Worm (Caenorhabditis elegans) whole organism, L1 larva: Measurements from ENCODE around the gene F17C8.7.
A peak's percentile ranks its signal among the peaks of the same experiment; 100 is the strongest.

Source experiments
- C16A3.4 ChIP-seq: fragments of 150-350 bp; optimal IDR thresholded peaks from 2 replicates; lab custom pipeline; 2014; ENCODE audit warnings: missing biosample characterization, missing genetic modification characterization
- C34B4.2 ChIP-seq: sonication (generic microtip); optimal IDR thresholded peaks from 2 replicates; lab custom pipeline; 2017; ENCODE audit warnings: mild to moderate bottlenecking, missing genetic modification characterization, missing compliant biosample characterization
- F16B12.6 ChIP-seq: fragments of 150-350 bp; optimal IDR thresholded peaks from 2 replicates; lab custom pipeline; 2014; ENCODE audit warnings: missing biosample characterization, missing genetic modification characterization
- Y116A8C.19 ChIP-seq: sonication (generic microtip); optimal IDR thresholded peaks from 2 replicates; lab custom pipeline; 2016; ENCODE audit warnings: missing compliant biosample characterization, missing genetic modification characterization, borderline replicate concordance
- aha-1 ChIP-seq: fragments of 150-350 bp; optimal IDR thresholded peaks from 2 replicates; lab custom pipeline; 2014; ENCODE audit warnings: missing biosample characterization, missing genetic modification characterization
- alr-1 ChIP-seq: fragments of 200-800 bp; sonication (Bioruptor generic); optimal IDR thresholded peaks from 2 replicates; lab custom pipeline; 2018; ENCODE audit warnings: borderline replicate concordance, mild to moderate bottlenecking, missing genetic modification characterization, missing compliant biosample characterization
- blmp-1 ChIP-seq: fragments of 150-350 bp; optimal IDR thresholded peaks from 2 replicates; lab custom pipeline; 2014; ENCODE audit warnings: missing biosample characterization, missing genetic modification characterization
- ceh-63 ChIP-seq: fragments of 200-800 bp; sonication (Bioruptor generic); optimal IDR thresholded peaks from 2 replicates; lab custom pipeline; 2018; ENCODE audit warnings: mild to moderate bottlenecking, missing genetic modification characterization, missing compliant biosample characterization
- ceh-8 ChIP-seq: fragments of 200-800 bp; sonication (Bioruptor generic); optimal IDR thresholded peaks from 2 replicates; lab custom pipeline; 2018; ENCODE audit warnings: mild to moderate bottlenecking, missing genetic modification characterization, moderate library complexity, missing compliant biosample characterization
- ceh-82 ChIP-seq, 3 experiments: fragments of 150-350 bp in 1 of 3; sonication (generic microtip) in 2 of 3; optimal IDR thresholded peaks; 2 replicates each; lab custom pipeline; 2014 to 2017; ENCODE audit warnings: missing biosample characterization in 3 of 3, missing genetic modification characterization in 3 of 3
- ces-1 ChIP-seq: fragments of 150-350 bp; optimal IDR thresholded peaks from 2 replicates; lab custom pipeline; 2014; ENCODE audit warnings: missing biosample characterization, missing genetic modification reagents, missing genetic modification characterization
- dpl-1 ChIP-seq, 3 experiments: fragments of 150-350 bp in 2 of 3; sonication (generic microtip) in 1 of 3; optimal IDR thresholded peaks; 2 replicates each; lab custom pipeline; 2014 to 2017; ENCODE audit warnings: missing biosample characterization in 3 of 3, missing genetic modification characterization in 3 of 3, missing genetic modification reagents in 3 of 3
- dsc-1 ChIP-seq: sonication (generic microtip); optimal IDR thresholded peaks from 2 replicates; lab custom pipeline; 2016; ENCODE audit warnings: mild to moderate bottlenecking, missing genetic modification characterization, missing compliant biosample characterization
- efl-1 ChIP-seq, 4 experiments: fragments of 150-350 bp; optimal IDR thresholded peaks in 3 of 4; peaks in 1 of 4; 1 replicate in 1 of 4; 2 replicates in 3 of 4; lab custom pipeline; 2014; ENCODE audit warnings: missing biosample characterization in 2 of 4, missing genetic modification characterization in 2 of 4, missing genetic modification reagents in 2 of 4
- egl-13 ChIP-seq: sonication (generic microtip); optimal IDR thresholded peaks from 2 replicates; lab custom pipeline; 2016; ENCODE audit warnings: missing genotype, missing genetic modification reagents, missing genetic modification characterization, missing compliant biosample characterization
- egl-27 ChIP-seq, 2 experiments: fragments of 150-350 bp in 1 of 2; sonication (generic microtip); optimal IDR thresholded peaks; 3 replicates each; lab custom pipeline; 2017 to 2018; ENCODE audit warnings: missing biosample characterization in 2 of 2, missing genetic modification characterization in 2 of 2, missing genetic modification reagents in 2 of 2
- ets-5 ChIP-seq: fragments of 200-800 bp; sonication (Bioruptor generic); IDR thresholded peaks from 2 replicates; pipeline ENCODE4 v1.3.6; 2022; ENCODE audit warnings: missing genetic modification characterization, missing compliant biosample characterization
- fkh-10 ChIP-seq: sonication (generic microtip); optimal IDR thresholded peaks from 2 replicates; lab custom pipeline; 2017; ENCODE audit warnings: missing biosample characterization, missing genetic modification reagents, missing genetic modification characterization
- fkh-8 ChIP-seq: sonication (generic microtip); optimal IDR thresholded peaks from 2 replicates; lab custom pipeline; 2016; ENCODE audit warnings: mild to moderate bottlenecking, missing genetic modification characterization, missing compliant biosample characterization
- fos-1 ChIP-seq: fragments of 150-350 bp; optimal IDR thresholded peaks from 2 replicates; lab custom pipeline; 2014; ENCODE audit warnings: missing biosample characterization, missing genetic modification characterization
- grh-1 ChIP-seq: fragments of 200-800 bp; sonication (Bioruptor generic); IDR thresholded peaks from 2 replicates; pipeline ENCODE4 v1.3.6; 2022; ENCODE audit warnings: missing genetic modification reagents, missing genetic modification characterization, missing compliant biosample characterization
- hlh-4 ChIP-seq: sonication (generic microtip); optimal IDR thresholded peaks from 2 replicates; lab custom pipeline; 2016; ENCODE audit warnings: mild to moderate bottlenecking, missing genetic modification characterization, missing compliant biosample characterization
- irx-1 ChIP-seq: sonication (generic microtip); optimal IDR thresholded peaks from 2 replicates; lab custom pipeline; 2016; ENCODE audit warnings: missing genetic modification characterization, missing compliant biosample characterization
- jun-1 ChIP-seq: fragments of 150-350 bp; optimal IDR thresholded peaks from 2 replicates; lab custom pipeline; 2014; ENCODE audit warnings: missing biosample characterization, missing genetic modification reagents, missing genetic modification characterization
- lin-13 ChIP-seq: fragments of 150-350 bp; optimal IDR thresholded peaks from 2 replicates; lab custom pipeline; 2014; ENCODE audit warnings: missing biosample characterization, missing genetic modification reagents, missing genetic modification characterization
- lin-14 ChIP-seq: fragments of 200-800 bp; sonication (Bioruptor generic); optimal IDR thresholded peaks from 2 replicates; lab custom pipeline; 2018; ENCODE audit warnings: mild to moderate bottlenecking, missing genetic modification characterization, moderate library complexity, missing compliant biosample characterization
- lin-15B ChIP-seq: fragments of 150-350 bp; sonication (generic microtip); optimal IDR thresholded peaks from 3 replicates; lab custom pipeline; 2014; ENCODE audit warnings: missing biosample characterization, missing genetic modification characterization
- lin-35 ChIP-seq, 2 experiments: fragments of 150-350 bp; optimal IDR thresholded peaks; 2 replicates each; lab custom pipeline; 2014; ENCODE audit warnings: missing biosample characterization in 2 of 2, missing genetic modification characterization in 2 of 2, missing genetic modification reagents in 2 of 2
- lir-3 ChIP-seq: sonication (generic microtip); optimal IDR thresholded peaks from 2 replicates; lab custom pipeline; 2016; ENCODE audit warnings: mild to moderate bottlenecking, missing genetic modification characterization, moderate library complexity, missing compliant biosample characterization; ENCODE audit not compliant: poor library complexity
- mab-9 ChIP-seq: fragments of 200-800 bp; sonication (Bioruptor generic); IDR thresholded peaks from 2 replicates; pipeline ENCODE4 v1.3.6; 2022; ENCODE audit warnings: missing genetic modification reagents, missing genetic modification characterization, missing compliant biosample characterization
- nhr-11 ChIP-seq: fragments of 150-350 bp; optimal IDR thresholded peaks from 2 replicates; lab custom pipeline; 2014; ENCODE audit warnings: missing biosample characterization, missing genetic modification characterization
- nhr-19 ChIP-seq: fragments of 200-800 bp; sonication (Bioruptor generic); conservative IDR thresholded peaks from 2 replicates; pipeline ENCODE4 v1.3.6; 2022; ENCODE audit warnings: missing genetic modification characterization, missing compliant biosample characterization
- nhr-28 ChIP-seq: fragments of 150-350 bp; optimal IDR thresholded peaks from 2 replicates; lab custom pipeline; 2014; ENCODE audit warnings: missing biosample characterization, missing genetic modification characterization
- nhr-71 ChIP-seq: sonication (generic microtip); optimal IDR thresholded peaks from 2 replicates; lab custom pipeline; 2016; ENCODE audit warnings: mild to moderate bottlenecking, missing genetic modification characterization, moderate library complexity, missing compliant biosample characterization
- nhr-76 ChIP-seq: sonication (generic microtip); optimal IDR thresholded peaks from 2 replicates; lab custom pipeline; 2017; ENCODE audit warnings: missing biosample characterization, missing genetic modification characterization
- nhr-77 ChIP-seq: fragments of 150-350 bp; optimal IDR thresholded peaks from 2 replicates; lab custom pipeline; 2014; ENCODE audit warnings: missing biosample characterization, missing genetic modification characterization
- pag-3 ChIP-seq: sonication (generic microtip); optimal IDR thresholded peaks from 2 replicates; lab custom pipeline; 2017; ENCODE audit warnings: missing genetic modification characterization, mild to moderate bottlenecking, missing compliant biosample characterization, antibody characterized with exemption, borderline replicate concordance; ENCODE audit not compliant: insufficient read depth
- pax-3 ChIP-seq: fragments of 200-800 bp; sonication (Bioruptor generic); optimal IDR thresholded peaks from 2 replicates; lab custom pipeline; 2018; ENCODE audit warnings: mild to moderate bottlenecking, missing genetic modification characterization, moderate library complexity, missing compliant biosample characterization
- pqm-1 ChIP-seq: sonication (generic microtip); optimal IDR thresholded peaks from 3 replicates; lab custom pipeline; 2017; ENCODE audit warnings: missing biosample characterization, missing genetic modification characterization
- rnt-1 ChIP-seq: sonication (generic microtip); optimal IDR thresholded peaks from 2 replicates; lab custom pipeline; 2016; ENCODE audit warnings: mild to moderate bottlenecking, missing genetic modification characterization, moderate library complexity, missing compliant biosample characterization
- skn-1 ChIP-seq: fragments of 150-350 bp; optimal IDR thresholded peaks from 2 replicates; lab custom pipeline; 2014; ENCODE audit warnings: missing biosample characterization, missing genetic modification characterization
- snpc-4 ChIP-seq: fragments of 150-350 bp; optimal IDR thresholded peaks from 2 replicates; lab custom pipeline; 2014; ENCODE audit warnings: missing biosample characterization, missing genetic modification characterization
- snu-23 ChIP-seq: sonication (generic microtip); optimal IDR thresholded peaks from 2 replicates; lab custom pipeline; 2016; ENCODE audit warnings: missing genetic modification characterization, missing compliant biosample characterization
- sptf-1 ChIP-seq: fragments of 150-350 bp; optimal IDR thresholded peaks from 2 replicates; lab custom pipeline; 2014; ENCODE audit warnings: missing biosample characterization, missing genetic modification characterization
- swsn-7 ChIP-seq: sonication (generic microtip); optimal IDR thresholded peaks from 2 replicates; lab custom pipeline; 2016; ENCODE audit warnings: missing genetic modification characterization, missing compliant biosample characterization
- tbx-2 ChIP-seq: sonication (generic microtip); optimal IDR thresholded peaks from 2 replicates; lab custom pipeline; 2016; ENCODE audit warnings: missing genetic modification characterization, missing compliant biosample characterization
- tlp-1 ChIP-seq: fragments of 150-350 bp; optimal IDR thresholded peaks from 2 replicates; lab custom pipeline; 2014; ENCODE audit warnings: missing biosample characterization, missing genetic modification characterization
- unc-62 ChIP-seq: fragments of 150-350 bp; optimal IDR thresholded peaks from 2 replicates; lab custom pipeline; 2014; ENCODE audit warnings: missing biosample characterization, missing genetic modification reagents, missing genetic modification characterization
- unc-98 ChIP-seq: fragments of 200-800 bp; sonication (Bioruptor generic); IDR thresholded peaks from 2 replicates; pipeline ENCODE4 v1.3.6; 2022; ENCODE audit warnings: missing genetic modification characterization, missing compliant biosample characterization
- vab-15 ChIP-seq: sonication (generic microtip); optimal IDR thresholded peaks from 2 replicates; lab custom pipeline; 2017; ENCODE audit warnings: missing genotype, mild to moderate bottlenecking, missing genetic modification characterization, missing compliant biosample characterization
- zag-1 ChIP-seq: fragments of 150-350 bp; optimal IDR thresholded peaks from 2 replicates; lab custom pipeline; 2014; ENCODE audit warnings: missing biosample characterization, missing genetic modification characterization
- ztf-4 ChIP-seq: fragments of 150-350 bp; optimal IDR thresholded peaks from 2 replicates; lab custom pipeline; 2014; ENCODE audit warnings: missing biosample characterization, missing genetic modification characterization

The F17C8.7 gene

DNA sequence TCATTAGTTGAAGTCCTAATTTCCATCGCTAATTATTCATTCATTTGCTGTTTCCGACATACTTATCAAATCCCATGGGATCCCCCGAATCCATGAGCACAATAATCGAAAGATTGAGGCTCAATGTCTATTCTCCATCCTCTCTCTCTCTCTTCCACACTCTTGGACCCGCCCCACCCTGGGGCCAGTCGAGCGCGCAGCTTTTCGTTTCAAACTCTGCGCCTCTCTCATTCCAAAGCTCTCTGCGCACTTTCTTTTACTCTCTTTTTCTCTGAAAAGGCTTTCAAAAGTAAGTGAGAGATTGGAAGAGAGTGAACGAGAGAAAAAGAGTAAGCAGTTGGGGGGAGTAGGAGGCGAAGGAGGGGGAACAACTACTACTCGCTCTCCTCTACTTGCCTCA, 13.8 kb upstream of the F17C8.7 start, which contains the start of gene acy-1 (continued):
- TF ChIP-seq nhr-28 (tag; lab: Kevin White, UChicago) (no peak), dsc-1 (peak; percentile 71), tlp-1 (tag; lab: Kevin White, UChicago) (no peak), fkh-8 (tag; lab: Kevin White, UChicago) (peak; percentile 83), ceh-82 (tag; optimal IDR thresholded peaks at IDR 0.05; lab: Kevin White, UChicago) (peak; percentile 60 to 86 (median 68)), pax-3 (tag; lab: Kevin White, UChicago) (peak; percentile 49), swsn-7 (tag; lab: Kevin White, UChicago) (peak; percentile 84), efl-1 (optimal IDR thresholded peaks at IDR 0.05; lab: Kevin White, UChicago) (peak; percentile 85 to 88), efl-1 (GFP tag; optimal IDR thresholded peaks at IDR 0.05 in 1 of 2; lab: Kevin White, UChicago) (peak; percentile 76 to 95), irx-1 (tag; lab: Kevin White, UChicago) (peak; percentile 26), lin-15B (peak; percentile 48), lin-13 (peak; percentile 67), rnt-1 (tag; lab: Kevin White, UChicago) (peak; percentile 87), lin-35 (GFP tag; optimal IDR thresholded peaks at IDR 0.05; lab: Kevin White, UChicago) (peak; percentile 50 to 76), ceh-63 (no peak), zag-1 (tag; lab: Kevin White, UChicago) (peak; percentile 68), lir-3 (peak; percentile 51), egl-27 (tag; optimal IDR thresholded peaks at IDR 0.05; lab: Kevin White, UChicago) (peak in 1 of 2 experiments; percentile 40), tbx-2 (tag; lab: Kevin White, UChicago) (peak; percentile 73), unc-62 (GFP tag; lab: Kevin White, UChicago) (no peak), fos-1 (peak; percentile 62), ceh-8 (peak; percentile 62), grh-1 (GFP tag; lab: Robert Waterston, UW) (no peak), F16B12.6 (peak; percentile 25), nhr-19 (GFP tag; lab: Robert Waterston, UW) (peak; percentile 73), nhr-71 (peak; percentile 91), dpl-1 (GFP tag; optimal IDR thresholded peaks at IDR 0.05; lab: Kevin White, UChicago) (peak; percentile 58 to 75 (median 67)), ztf-4 (tag; lab: Kevin White, UChicago) (no peak), nhr-77 (peak; percentile 69), ces-1 (GFP tag; lab: Kevin White, UChicago) (no peak), C34B4.2 (tag; lab: Kevin White, UChicago) (no peak), fkh-10 (peak; percentile 81), pqm-1 (tag; lab: Kevin White, UChicago) (no peak), C16A3.4 (tag; lab: Kevin White, UChicago) (peak; percentile 35), blmp-1 (peak; percentile 38), jun-1 (peak; percentile 59), sptf-1 (tag; lab: Kevin White, UChicago) (no peak), skn-1 (tag; lab: Kevin White, UChicago) (peak; percentile 75), hlh-4 (tag; lab: Kevin White, UChicago) (no peak), nhr-76 (tag; lab: Kevin White, UChicago) (no peak), vab-15 (no peak), pag-3 (no peak), egl-13 (tag; lab: Kevin White, UChicago) (peak; percentile 47), aha-1 (no peak), mab-9 (GFP tag; lab: Robert Waterston, UW) (peak; percentile 27; the same call in 1 of the 2 replicates), snpc-4 (tag; lab: Kevin White, UChicago) (peak; percentile 43), alr-1 (tag; lab: Kevin White, UChicago) (no peak), unc-98 (GFP tag; lab: Robert Waterston, UW) (peak; percentile 46; the same call in 1 of the 2 replicates), Y116A8C.19 (tag; lab: Kevin White, UChicago) (no peak), nhr-11 (no peak), snu-23 (GFP tag; lab: Kevin White, UChicago) (peak; percentile 79), ets-5 (GFP tag; lab: Robert Waterston, UW) (no peak), lin-14 (GFP tag; lab: Kevin White, UChicago) (peak; percentile 97)
